Fruit fly (Drosophila melanogaster): ENCODE results near the gene CG31441.

Gene CG31441

DNA sequence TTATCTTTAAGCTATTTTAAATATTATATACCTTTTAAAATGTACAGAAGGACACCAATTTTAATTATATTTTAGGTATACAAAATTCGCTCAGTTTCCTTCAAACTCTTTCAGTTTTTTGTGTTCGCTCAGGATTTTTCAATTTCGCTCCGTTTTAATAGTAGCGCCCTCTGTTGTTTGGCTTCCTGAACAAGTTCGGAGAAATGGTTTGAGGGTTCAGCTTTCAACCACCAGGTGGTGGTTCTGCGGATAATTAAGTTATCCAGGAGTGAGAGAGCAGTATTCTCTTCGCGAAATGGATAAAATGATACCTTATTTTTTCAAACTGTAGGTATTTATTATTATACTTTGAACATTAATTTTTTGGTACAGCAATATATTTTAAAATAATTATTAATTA, 32.9 kb downstream of the CG31441 start (continued):
- TF ChIP-seq CG31441 (GFP tag; IDR thresholded peaks at IDR 0.05) (no peak; the same call in 1 of the 2 replicates), run (tag; optimal IDR thresholded peaks at IDR 0.05) (no peak), Dll (GFP tag; IDR thresholded peaks at IDR 0.05; ENCODE audit: partially characterized antibody) (no peak), CG10209 (GFP tag; optimal IDR thresholded peaks at IDR 0.05) (peak; percentile 57), cad (GFP tag; optimal IDR thresholded peaks at IDR 0.05) (no peak), Bteb2 (GFP tag; optimal IDR thresholded peaks at IDR 0.05) (no peak), CG4707 (GFP tag; optimal IDR thresholded peaks at IDR 0.05) (peak; percentile 90), CG5953 (GFP tag; IDR thresholded peaks at IDR 0.05) (no peak; the same call in 1 of the 2 replicates), trh (GFP tag; optimal IDR thresholded peaks at IDR 0.05) (peak; percentile 13), HmgZ (tag; optimal IDR thresholded peaks at IDR 0.05) (no peak), CG8924 (tag; optimal IDR thresholded peaks at IDR 0.05) (peak; percentile 21), CG8765 (GFP tag; IDR thresholded peaks at IDR 0.05) (no peak), CG4820 (GFP tag; optimal IDR thresholded peaks at IDR 0.05) (peak; percentile 72), CG8388 (GFP tag; optimal IDR thresholded peaks at IDR 0.05) (peak; percentile 61), tap (tag; optimal IDR thresholded peaks at IDR 0.05) (no peak), CG33213 (GFP tag; optimal IDR thresholded peaks at IDR 0.05) (peak; percentile 76), CG3281 (GFP tag; optimal IDR thresholded peaks at IDR 0.05) (no peak), ranshi (GFP tag; IDR thresholded peaks at IDR 0.05) (0 out of 2 replicates have a peak, but pooled peaks have one; percentile 6), CG18599 (GFP tag; optimal IDR thresholded peaks at IDR 0.05) (peak; percentile 65), Nf-YB (GFP tag; optimal IDR thresholded peaks at IDR 0.05) (peak; percentile 58), CG17359 (tag; optimal IDR thresholded peaks at IDR 0.05) (no peak), exex (tag; optimal IDR thresholded peaks at IDR 0.05) (no peak), E2f1 (GFP tag; IDR thresholded peaks at IDR 0.05) (no peak), CG6813 (GFP tag; optimal IDR thresholded peaks at IDR 0.05) (peak; percentile 82), CG10274 (GFP tag; optimal IDR thresholded peaks at IDR 0.05) (peak; percentile 14), Dref (GFP tag; IDR thresholded peaks at IDR 0.05) (no peak), CG15479 (GFP tag; optimal IDR thresholded peaks at IDR 0.05) (no peak), bowl (GFP tag; IDR thresholded peaks at IDR 0.05) (no peak), ac (GFP tag; optimal IDR thresholded peaks at IDR 0.05) (peak; percentile 86), BEAF-32 (GFP tag; optimal IDR thresholded peaks at IDR 0.05) (no peak), jigr1 (GFP tag; IDR thresholded peaks at IDR 0.05) (no peak), her (GFP tag; optimal IDR thresholded peaks at IDR 0.05) (no peak), Aef1 (GFP tag; IDR thresholded peaks at IDR 0.05) (no peak), Dek (tag; optimal IDR thresholded peaks at IDR 0.05) (no peak), CG14710 (tag; optimal IDR thresholded peaks at IDR 0.05) (no peak), H15 (GFP tag; IDR thresholded peaks at IDR 0.05) (peak; percentile 60), Doc3 (GFP tag; IDR thresholded peaks at IDR 0.05; ENCODE audit: partially characterized antibody) (no peak), CG31224 (GFP tag; IDR thresholded peaks at IDR 0.05) (no peak), kay (GFP tag; optimal IDR thresholded peaks at IDR 0.05) (no peak), slbo (GFP tag; IDR thresholded peaks at IDR 0.05) (no peak), D19B (GFP tag; optimal IDR thresholded peaks at IDR 0.05) (no peak), fd96Cb (tag; optimal IDR thresholded peaks at IDR 0.05) (peak; percentile 42), CG18476 (GFP tag; optimal IDR thresholded peaks at IDR 0.05) (peak; percentile 32), tna (GFP tag; IDR thresholded peaks at IDR 0.05; ENCODE audit: partially characterized antibody) (no peak), CG10543 (GFP tag; optimal IDR thresholded peaks at IDR 0.05) (no peak), ato (GFP tag; IDR thresholded peaks at IDR 0.05; ENCODE audit: partially characterized antibody) (no peak), MBD-R2 (GFP tag; IDR thresholded peaks at IDR 0.05) (no peak), slp2 (GFP tag; optimal IDR thresholded peaks at IDR 0.05) (peak; percentile 55), nau (GFP tag; optimal IDR thresholded peaks at IDR 0.05) (no peak), shn (GFP tag; optimal IDR thresholded peaks at IDR 0.05) (peak; percentile 64), br (optimal IDR thresholded peaks at IDR 0.05) (no peak)

Measured in whole organism, embryonic.